Fruit fly (Drosophila melanogaster) whole organism, prepupa: ENCODE results near the gene Mst36Fb.

Source experiments
- Blimp-1 ChIP-seq: fragments of 200-800 bp; sonication (Bioruptor generic); optimal IDR thresholded peaks from 3 replicates; lab custom pipeline; 2017; ENCODE audit warnings: missing biosample characterization, missing genetic modification characterization, mild to moderate bottlenecking, moderate library complexity, missing genetic modification reagents
- CG10631 ChIP-seq: fragments of 200-800 bp; sonication (Bioruptor generic); optimal IDR thresholded peaks from 2 replicates; lab custom pipeline; 2016; ENCODE audit warnings: missing biosample characterization, missing genetic modification characterization
- CG10669 ChIP-seq: fragments of 200-800 bp; sonication (Bioruptor generic); optimal IDR thresholded peaks from 3 replicates; lab custom pipeline; 2018; ENCODE audit warnings: missing biosample characterization, mild to moderate bottlenecking, missing genetic modification characterization, moderate library complexity
- CG11294 ChIP-seq: fragments of 200-800 bp; sonication (Bioruptor generic); IDR thresholded peaks from 2 replicates; pipeline ENCODE4 v1.3.6; 2022; ENCODE audit warnings: missing biosample characterization, missing genetic modification characterization
- CG11762 ChIP-seq: fragments of 200-800 bp; sonication (Bioruptor generic); optimal IDR thresholded peaks from 3 replicates; lab custom pipeline; 2016; ENCODE audit warnings: missing biosample characterization, missing genetic modification characterization; ENCODE audit not compliant: insufficient read depth
- CG11902 ChIP-seq: fragments of 200-800 bp; sonication (Bioruptor generic); optimal IDR thresholded peaks from 3 replicates; lab custom pipeline; 2016; ENCODE audit warnings: missing biosample characterization, missing genetic modification characterization
- CG1621 ChIP-seq: fragments of 200-800 bp; sonication (Bioruptor generic); optimal IDR thresholded peaks from 3 replicates; lab custom pipeline; 2018; ENCODE audit warnings: missing biosample characterization, mild to moderate bottlenecking, missing genetic modification characterization
- CG16779 ChIP-seq: fragments of 200-800 bp; sonication (Bioruptor generic); optimal IDR thresholded peaks from 3 replicates; lab custom pipeline; 2017; ENCODE audit warnings: missing biosample characterization, mild to moderate bottlenecking, missing genetic modification characterization
- CG3032 ChIP-seq: fragments of 200-800 bp; optimal IDR thresholded peaks from 2 replicates; lab custom pipeline; 2019; ENCODE audit warnings: missing biosample characterization, mild to moderate bottlenecking, missing genetic modification characterization, moderate library complexity
- CG32006 ChIP-seq: fragments of 200-800 bp; sonication (Bioruptor generic); optimal IDR thresholded peaks from 3 replicates; lab custom pipeline; 2017; ENCODE audit warnings: missing biosample characterization, mild to moderate bottlenecking, missing genetic modification characterization
- CG3919 ChIP-seq: fragments of 200-800 bp; sonication (Bioruptor generic); optimal IDR thresholded peaks from 3 replicates; lab custom pipeline; 2016; ENCODE audit warnings: missing biosample characterization, missing genetic modification characterization
- CG4318 ChIP-seq: fragments of 200-800 bp; sonication (Bioruptor generic); optimal IDR thresholded peaks from 3 replicates; lab custom pipeline; 2017; ENCODE audit warnings: missing biosample characterization, mild to moderate bottlenecking, missing genetic modification characterization
- CG6276 ChIP-seq: fragments of 200-800 bp; sonication (Bioruptor generic); optimal IDR thresholded peaks from 2 replicates; lab custom pipeline; 2017; ENCODE audit warnings: missing biosample characterization, mild to moderate bottlenecking, missing genetic modification characterization
- CG6808 ChIP-seq: fragments of 200-800 bp; sonication (Bioruptor generic); optimal IDR thresholded peaks from 3 replicates; lab custom pipeline; 2017; ENCODE audit warnings: missing biosample characterization, missing genetic modification characterization, mild to moderate bottlenecking, moderate library complexity, missing genetic modification reagents
- CG7368 ChIP-seq: fragments of 200-800 bp; sonication (Bioruptor generic); optimal IDR thresholded peaks from 3 replicates; lab custom pipeline; 2016; ENCODE audit warnings: missing biosample characterization, missing genetic modification characterization
- CG8119 ChIP-seq: fragments of 200-800 bp; sonication (Bioruptor generic); IDR thresholded peaks from 3 replicates; pipeline ENCODE4 v1.3.6; 2022; ENCODE audit warnings: missing biosample characterization, missing genetic modification characterization
- CG8319 ChIP-seq: fragments of 200-800 bp; sonication (Bioruptor generic); optimal IDR thresholded peaks from 3 replicates; lab custom pipeline; 2016; ENCODE audit warnings: missing biosample characterization, missing genetic modification characterization
- CG9139 ChIP-seq: fragments of 200-800 bp; sonication (Bioruptor generic); optimal IDR thresholded peaks from 3 replicates; lab custom pipeline; 2017; ENCODE audit warnings: missing biosample characterization, mild to moderate bottlenecking, missing genetic modification characterization
- Eip75B ChIP-seq: fragments of 200-800 bp; sonication (Bioruptor generic); optimal IDR thresholded peaks from 3 replicates; lab custom pipeline; 2016; ENCODE audit warnings: missing biosample characterization, missing genetic modification characterization
- Eip78C ChIP-seq: fragments of 200-800 bp; sonication (Bioruptor generic); peaks from one replicate; lab custom pipeline; 2016; ENCODE audit warnings: missing biosample characterization, missing genetic modification characterization
- Eip93F ChIP-seq: fragments of 200-800 bp; sonication (Bioruptor generic); optimal IDR thresholded peaks from 2 replicates; lab custom pipeline; 2016; ENCODE audit warnings: missing biosample characterization, mild to moderate bottlenecking, missing genetic modification characterization
- Ets21C ChIP-seq: fragments of 200-800 bp; sonication (Bioruptor generic); optimal IDR thresholded peaks from 3 replicates; lab custom pipeline; 2016; ENCODE audit warnings: missing biosample characterization, missing genetic modification characterization
- Ets96B ChIP-seq: fragments of 200-800 bp; optimal IDR thresholded peaks from 2 replicates; lab custom pipeline; 2019; ENCODE audit warnings: missing biosample characterization, mild to moderate bottlenecking, missing genetic modification characterization, moderate library complexity
- Gug ChIP-seq: fragments of 200-800 bp; sonication (Bioruptor generic); IDR thresholded peaks from 2 replicates; pipeline ENCODE4 v1.3.6; 2022; ENCODE audit warnings: missing biosample characterization, missing genetic modification characterization
- Hr38 ChIP-seq: sonication (Bioruptor generic); optimal IDR thresholded peaks from 2 replicates; lab custom pipeline; 2016; ENCODE audit warnings: missing biosample characterization, missing genetic modification characterization
- Hr4 ChIP-seq: fragments of 200-800 bp; sonication (Bioruptor generic); optimal IDR thresholded peaks from 3 replicates; lab custom pipeline; 2016; ENCODE audit warnings: missing biosample characterization, missing genetic modification characterization
- Lpt ChIP-seq: fragments of 200-800 bp; sonication (Bioruptor generic); optimal IDR thresholded peaks from 3 replicates; lab custom pipeline; 2016; ENCODE audit warnings: missing biosample characterization, missing genetic modification characterization
- Met ChIP-seq: fragments of 200-800 bp; sonication (Bioruptor generic); optimal IDR thresholded peaks from 3 replicates; lab custom pipeline; 2016; ENCODE audit warnings: missing biosample characterization, missing genetic modification characterization
- Smox ChIP-seq: fragments of 200-800 bp; sonication (Bioruptor generic); optimal IDR thresholded peaks from 3 replicates; lab custom pipeline; 2016; ENCODE audit warnings: missing biosample characterization, missing genetic modification characterization
- Sox102F ChIP-seq: fragments of 200-800 bp; sonication (Bioruptor generic); optimal IDR thresholded peaks from 2 replicates; lab custom pipeline; 2016; ENCODE audit warnings: missing biosample characterization, mild to moderate bottlenecking, missing genetic modification characterization
- Sox14 ChIP-seq: fragments of 200-800 bp; sonication (Bioruptor generic); optimal IDR thresholded peaks from 3 replicates; lab custom pipeline; 2016; ENCODE audit warnings: missing biosample characterization, missing genetic modification characterization
- Sox15 ChIP-seq: fragments of 200-800 bp; sonication (Bioruptor generic); optimal IDR thresholded peaks from 3 replicates; lab custom pipeline; 2016; ENCODE audit warnings: missing biosample characterization, missing genetic modification characterization
- acj6 ChIP-seq: fragments of 200-800 bp; sonication (Bioruptor generic); optimal IDR thresholded peaks from 3 replicates; lab custom pipeline; 2016; ENCODE audit warnings: missing biosample characterization, missing genetic modification characterization
- dac ChIP-seq: fragments of 200-800 bp; sonication (Bioruptor generic); optimal IDR thresholded peaks from 2 replicates; lab custom pipeline; 2017; ENCODE audit warnings: missing biosample characterization, mild to moderate bottlenecking, missing genetic modification characterization
- dsx ChIP-seq: fragments of 200-800 bp; optimal IDR thresholded peaks from 3 replicates; lab custom pipeline; 2019; ENCODE audit warnings: missing biosample characterization, mild to moderate bottlenecking, missing genetic modification characterization, moderate library complexity; ENCODE audit not compliant: poor library complexity, severe bottlenecking
- eg ChIP-seq: fragments of 200-800 bp; sonication (Bioruptor generic); IDR thresholded peaks from 3 replicates; pipeline ENCODE4 v1.3.6; 2022; ENCODE audit warnings: missing biosample characterization, missing genetic modification characterization
- esn ChIP-seq: fragments of 200-800 bp; sonication (Bioruptor generic); optimal IDR thresholded peaks from 2 replicates; lab custom pipeline; 2016; ENCODE audit warnings: missing biosample characterization, mild to moderate bottlenecking, missing genetic modification characterization, moderate library complexity
- fd59A ChIP-seq: fragments of 200-800 bp; sonication (Bioruptor generic); optimal IDR thresholded peaks from 2 replicates; lab custom pipeline; 2017; ENCODE audit warnings: missing biosample characterization, mild to moderate bottlenecking, missing genetic modification characterization, missing genetic modification reagents
- lz ChIP-seq: fragments of 200-800 bp; sonication (Bioruptor generic); optimal IDR thresholded peaks from 3 replicates; lab custom pipeline; 2016; ENCODE audit warnings: missing biosample characterization, missing genetic modification characterization
- net ChIP-seq: fragments of 200-800 bp; sonication (Bioruptor generic); optimal IDR thresholded peaks from 3 replicates; lab custom pipeline; 2016; ENCODE audit warnings: missing biosample characterization, missing genetic modification characterization
- salr ChIP-seq, 2 experiments: fragments of 200-800 bp; sonication (Bioruptor generic); optimal IDR thresholded peaks; 3 replicates each; lab custom pipeline; 2016 to 2018; ENCODE audit warnings: missing biosample characterization in 2 of 2, missing genetic modification characterization in 2 of 2, mild to moderate bottlenecking in 1 of 2
- spab ChIP-seq: fragments of 200-800 bp; sonication (Bioruptor generic); optimal IDR thresholded peaks from 2 replicates; lab custom pipeline; 2017; ENCODE audit warnings: missing biosample characterization, mild to moderate bottlenecking, missing genetic modification characterization, missing genetic modification reagents
- ss ChIP-seq, 2 experiments: fragments of 200-800 bp; sonication (Bioruptor generic); optimal IDR thresholded peaks; 2 replicates in 1 of 2; 3 replicates in 1 of 2; lab custom pipeline; 2017 to 2018; ENCODE audit warnings: mild to moderate bottlenecking in 2 of 2, missing biosample characterization in 2 of 2, missing genetic modification characterization in 2 of 2, moderate library complexity in 1 of 2
- svp ChIP-seq: fragments of 200-800 bp; sonication (Bioruptor generic); peaks from one replicate; lab custom pipeline; 2016; ENCODE audit warnings: missing biosample characterization, missing genetic modification characterization
- topi ChIP-seq: fragments of 200-800 bp; sonication (Bioruptor generic); optimal IDR thresholded peaks from 3 replicates; lab custom pipeline; 2016; ENCODE audit warnings: missing biosample characterization, missing genetic modification characterization
- vri ChIP-seq: fragments of 200-800 bp; sonication (Bioruptor generic); optimal IDR thresholded peaks from 3 replicates; lab custom pipeline; 2016; ENCODE audit warnings: missing biosample characterization, mild to moderate bottlenecking, missing genetic modification characterization

The Mst36Fb gene

DNA sequence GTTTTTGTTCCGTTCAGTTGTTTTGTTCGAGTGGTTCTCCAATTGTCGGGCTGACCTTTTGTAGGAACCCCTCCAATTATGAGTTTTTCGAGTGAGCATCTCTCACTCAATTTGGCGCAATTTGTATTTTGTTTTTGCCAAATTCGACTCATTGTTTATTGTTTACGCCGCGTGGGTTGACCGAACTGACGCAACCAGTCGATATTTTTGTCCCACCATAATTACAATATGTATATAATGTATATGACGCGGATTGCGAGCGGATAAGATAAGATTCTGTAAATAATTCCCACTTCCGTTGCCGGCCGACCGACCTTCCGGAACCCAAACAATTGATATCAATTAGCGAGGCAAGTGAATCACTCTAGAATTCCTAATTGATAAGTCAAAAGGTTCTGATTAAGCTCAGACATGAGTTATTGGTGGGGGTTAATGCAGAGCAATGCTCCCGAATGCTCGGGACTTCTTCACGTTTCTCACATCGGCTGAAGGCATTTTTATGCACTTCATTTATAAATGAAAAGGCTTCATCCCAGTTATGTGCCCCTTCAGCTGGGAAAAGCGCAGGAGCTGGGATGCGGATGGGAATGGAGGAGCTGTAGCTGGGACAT is 44.2 kb downstream of the Mst36Fb start:
- peak; percentile 49 for TF ChIP-seq Eip93F (GFP tag; lab: Kevin White, UChicago)
- peak; percentile 85 for TF ChIP-seq svp (GFP tag; lab: Kevin White, UChicago)
- peak; percentile 73 for TF ChIP-seq vri (GFP tag; lab: Kevin White, UChicago)
- no peak for TF ChIP-seq Gug (GFP tag; lab: Robert Waterston, UW)
- TF ChIP-seq, all 60 proteins: peak for 3

DNA sequence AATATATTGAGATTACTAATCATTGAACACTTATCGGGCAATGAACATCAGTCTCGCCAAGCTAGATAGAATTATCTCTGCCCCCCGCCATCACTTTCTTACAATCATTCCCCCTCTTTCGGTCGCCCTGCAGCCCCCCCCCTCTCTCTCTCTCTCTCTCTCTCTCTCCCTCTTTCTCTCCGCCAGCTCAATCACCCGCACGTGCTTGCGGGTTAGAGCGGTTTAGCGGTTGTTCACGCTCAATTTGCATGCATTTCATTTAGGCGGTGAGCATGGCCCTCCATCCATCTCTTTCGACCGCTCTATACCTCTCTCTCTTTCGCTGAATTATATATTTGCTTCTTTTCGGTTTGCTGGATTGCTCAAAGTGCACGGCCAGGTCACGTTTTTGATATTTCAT is 45.8 kb downstream of the Mst36Fb start:
- TF ChIP-seq svp (GFP tag; lab: Kevin White, UChicago) (peak; percentile 84), Met (GFP tag; lab: Kevin White, UChicago) (no peak), Eip78C (peak; percentile 38)

DNA sequence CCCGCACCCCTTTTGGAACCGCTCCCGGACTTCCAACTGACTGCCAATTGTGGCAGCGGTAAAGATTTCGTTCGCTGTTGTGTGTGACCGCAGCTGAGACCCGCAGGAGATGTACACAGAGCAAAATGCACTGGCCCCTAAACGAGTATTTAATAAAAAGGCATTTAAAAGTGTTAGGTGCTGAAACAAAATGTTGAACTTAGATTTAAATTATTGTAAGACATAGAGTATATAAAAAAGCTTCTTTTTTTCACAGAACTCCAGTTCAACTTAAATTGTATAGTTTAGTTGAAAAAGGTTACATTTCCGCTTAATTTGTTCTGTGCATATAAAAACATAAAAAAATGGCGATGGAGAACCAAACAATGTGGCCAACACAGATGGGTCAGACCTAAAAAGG is 46.8 kb downstream of the Mst36Fb start:
- TF ChIP-seq CG10669 (GFP tag; lab: Kevin White, UChicago) (peak; percentile 46), Lpt (GFP tag; lab: Kevin White, UChicago) (peak; percentile 74), CG3032 (tag; lab: Kevin White, UChicago) (peak; percentile 28), CG10631 (GFP tag; lab: Kevin White, UChicago) (peak; percentile 58), esn (GFP tag; lab: Kevin White, UChicago) (peak; percentile 72), CG32006 (peak; percentile 83), lz (GFP tag; lab: Kevin White, UChicago) (peak; percentile 64), CG3919 (peak; percentile 62), topi (peak; percentile 51), CG8319 (GFP tag; lab: Kevin White, UChicago) (peak; percentile 40), Blimp-1 (GFP tag; lab: Kevin White, UChicago) (no peak), Ets96B (tag; lab: Kevin White, UChicago) (peak; percentile 59), Hr4 (peak; percentile 76), CG8119 (peak; percentile 89), fd59A (GFP tag; lab: Kevin White, UChicago) (no peak), Sox15 (GFP tag; lab: Kevin White, UChicago) (no peak), Hr38 (GFP tag; lab: Kevin White, UChicago) (no peak), svp (GFP tag; lab: Kevin White, UChicago) (peak; percentile 79), vri (GFP tag; lab: Kevin White, UChicago) (peak; percentile 66), dac (GFP tag; lab: Kevin White, UChicago) (no peak), CG6808 (GFP tag; lab: Kevin White, UChicago) (peak; percentile 53), CG11762 (GFP tag; lab: Kevin White, UChicago) (peak; percentile 37), CG7368 (GFP tag; lab: Kevin White, UChicago) (peak; percentile 36), Ets21C (GFP tag; lab: Kevin White, UChicago) (peak; percentile 15), CG16779 (tag; lab: Kevin White, UChicago) (peak; percentile 57), Sox14 (GFP tag; lab: Kevin White, UChicago) (peak; percentile 64), acj6 (GFP tag; lab: Kevin White, UChicago) (peak; percentile 75), CG11902 (no peak), CG6276 (GFP tag; lab: Kevin White, UChicago) (peak; percentile 73), ss (GFP tag; optimal IDR thresholded peaks at IDR 0.05; lab: Kevin White, UChicago) (no peak), eg (GFP tag; lab: Robert Waterston, UW) (peak; percentile 81), CG9139 (GFP tag; lab: Kevin White, UChicago) (no peak), Sox102F (GFP tag; lab: Kevin White, UChicago) (peak; percentile 69), spab (peak; percentile 22), dsx (peak; percentile 10), net (peak; percentile 32), salr (GFP tag; optimal IDR thresholded peaks at IDR 0.05; lab: Kevin White, UChicago) (peak in 1 of 2 experiments; percentile 55), CG11294 (peak; percentile 43), Eip75B (GFP tag; lab: Kevin White, UChicago) (peak; percentile 77), CG4318 (peak; percentile 36), Smox (GFP tag; lab: Kevin White, UChicago) (peak; percentile 43), Met (GFP tag; lab: Kevin White, UChicago) (peak; percentile 74), CG1621 (tag; lab: Kevin White, UChicago) (peak; percentile 10)
